Worm (Caenorhabditis elegans) whole organism, young adult: ENCODE results near the gene frpr-2.
A peak's percentile ranks its signal among the peaks of the same experiment; 100 is the strongest.

ENCODE experiments used
- F10E7.11 ChIP-seq: sonication (generic microtip); optimal IDR thresholded peaks from 2 replicates; lab custom pipeline; 2017; ENCODE audit warnings: mild to moderate bottlenecking, missing genetic modification characterization, moderate library complexity, missing compliant biosample characterization
- F22D6.2 ChIP-seq: sonication (generic microtip); optimal IDR thresholded peaks from 2 replicates; lab custom pipeline; 2016; ENCODE audit warnings: mild to moderate bottlenecking, missing genetic modification characterization, missing compliant biosample characterization
- F23B12.7 ChIP-seq: sonication (generic microtip); optimal IDR thresholded peaks from 2 replicates; lab custom pipeline; 2017; ENCODE audit warnings: missing genetic modification characterization, mild to moderate bottlenecking, missing compliant biosample characterization, antibody characterized with exemption, moderate library complexity; ENCODE audit not compliant: insufficient read depth
- F49E8.2 ChIP-seq: sonication (generic microtip); optimal IDR thresholded peaks from 3 replicates; lab custom pipeline; 2017; ENCODE audit warnings: missing genetic modification characterization, mild to moderate bottlenecking, missing compliant biosample characterization, antibody characterized with exemption, moderate library complexity; ENCODE audit not compliant: insufficient read depth
- F52B5.7 ChIP-seq: sonication (generic microtip); optimal IDR thresholded peaks from 2 replicates; lab custom pipeline; 2016; ENCODE audit warnings: mild to moderate bottlenecking, missing genetic modification characterization, missing compliant biosample characterization
- F55B11.4 ChIP-seq: sonication (generic microtip); optimal IDR thresholded peaks from 2 replicates; lab custom pipeline; 2016; ENCODE audit warnings: missing compliant biosample characterization, missing genetic modification characterization, borderline replicate concordance; ENCODE audit not compliant: insufficient read depth
- F57A8.1 ChIP-seq: fragments of 200-800 bp; sonication (Bioruptor generic); optimal IDR thresholded peaks from 2 replicates; lab custom pipeline; 2018; ENCODE audit warnings: mild to moderate bottlenecking, missing genetic modification characterization, moderate library complexity, missing compliant biosample characterization
- T07F8.4 ChIP-seq: sonication (generic microtip); optimal IDR thresholded peaks from 2 replicates; lab custom pipeline; 2016; ENCODE audit warnings: mild to moderate bottlenecking, missing genetic modification characterization, moderate library complexity, missing compliant biosample characterization
- attf-3 ChIP-seq: fragments of 200-800 bp; sonication (Bioruptor generic); conservative IDR thresholded peaks from 2 replicates; pipeline ENCODE4 v1.3.6; 2022; ENCODE audit warnings: missing genetic modification reagents, missing genetic modification characterization, missing compliant biosample characterization
- attf-5 ChIP-seq: fragments of 200-800 bp; sonication (Bioruptor generic); optimal IDR thresholded peaks from 2 replicates; lab custom pipeline; 2018; ENCODE audit warnings: mild to moderate bottlenecking, missing genetic modification characterization, missing compliant biosample characterization
- attf-6 ChIP-seq: fragments of 200-800 bp; sonication (Bioruptor generic); IDR thresholded peaks from 2 replicates; pipeline ENCODE4 v1.3.6; 2022; ENCODE audit warnings: missing genetic modification reagents, missing genetic modification characterization, missing compliant biosample characterization
- bed-1 ChIP-seq: fragments of 200-800 bp; sonication (Bioruptor generic); IDR thresholded peaks from 2 replicates; pipeline ENCODE4 v1.3.6; 2022; ENCODE audit warnings: missing genetic modification reagents, missing genetic modification characterization, missing compliant biosample characterization
- cebp-1 ChIP-seq, 2 experiments: fragments of 200-800 bp in 1 of 2; sonication (Bioruptor generic) in 1 of 2; sonication (generic microtip) in 1 of 2; IDR thresholded peaks in 1 of 2; optimal IDR thresholded peaks in 1 of 2; 2 replicates each; pipeline versions ENCODE4 v1.3.6 to Lab custom; 2017 to 2022; ENCODE audit warnings: missing compliant biosample characterization in 2 of 2, missing genetic modification characterization in 2 of 2, mild to moderate bottlenecking in 1 of 2, missing genetic modification reagents in 1 of 2, moderate library complexity in 1 of 2
- ceh-27 ChIP-seq: fragments of 200-800 bp; sonication (Bioruptor generic); optimal IDR thresholded peaks from 2 replicates; lab custom pipeline; 2018; ENCODE audit warnings: mild to moderate bottlenecking, missing genetic modification characterization, moderate library complexity, missing compliant biosample characterization
- ceh-91 ChIP-seq: fragments of 200-800 bp; sonication (Bioruptor generic); IDR thresholded peaks from 2 replicates; pipeline ENCODE4 v1.3.6; 2022; ENCODE audit warnings: missing genetic modification reagents, missing genetic modification characterization, missing compliant biosample characterization
- dox-1 ChIP-seq: fragments of 200-800 bp; sonication (Bioruptor generic); IDR thresholded peaks from 2 replicates; pipeline ENCODE4 v1.3.6; 2022; ENCODE audit warnings: missing genetic modification reagents, missing genetic modification characterization, missing compliant biosample characterization
- efl-1 ChIP-seq: fragments of 150-350 bp; optimal IDR thresholded peaks from 2 replicates; lab custom pipeline; 2014; ENCODE audit warnings: missing biosample characterization, missing genetic modification reagents, missing genetic modification characterization
- egl-18 ChIP-seq: fragments of 200-800 bp; sonication (Bioruptor generic); IDR thresholded peaks from 2 replicates; pipeline ENCODE4 v1.3.6; 2022; ENCODE audit warnings: missing genetic modification reagents, missing genetic modification characterization, missing compliant biosample characterization
- egrh-3 ChIP-seq: fragments of 200-800 bp; sonication (Bioruptor generic); IDR thresholded peaks from 2 replicates; pipeline ENCODE4 v1.3.6; 2022; ENCODE audit warnings: missing genetic modification reagents, missing genetic modification characterization, missing compliant biosample characterization
- hlh-12 ChIP-seq: sonication (generic microtip); optimal IDR thresholded peaks from 2 replicates; lab custom pipeline; 2016; ENCODE audit warnings: missing genetic modification characterization, missing compliant biosample characterization
- hsf-1 ChIP-seq: fragments of 200-800 bp; sonication (Bioruptor generic); IDR thresholded peaks from 2 replicates; pipeline ENCODE4 v1.3.6; 2022; ENCODE audit warnings: missing genetic modification reagents, missing genetic modification characterization, missing compliant biosample characterization
- let-607 ChIP-seq, 2 experiments: fragments of 200-800 bp in 1 of 2; sonication (Bioruptor generic) in 1 of 2; sonication (generic microtip) in 1 of 2; optimal IDR thresholded peaks; 2 replicates each; lab custom pipeline; 2016 to 2018; ENCODE audit warnings: mild to moderate bottlenecking in 2 of 2, missing compliant biosample characterization in 2 of 2, missing genetic modification characterization in 2 of 2, moderate library complexity in 2 of 2, missing genotype in 1 of 2
- lin-26 ChIP-seq: fragments of 200-800 bp; sonication (Bioruptor generic); IDR thresholded peaks from 2 replicates; pipeline ENCODE4 v1.3.6; 2022; ENCODE audit warnings: missing genetic modification reagents, missing genetic modification characterization, missing compliant biosample characterization
- madf-10 ChIP-seq: sonication (generic microtip); optimal IDR thresholded peaks from 2 replicates; lab custom pipeline; 2016; ENCODE audit warnings: mild to moderate bottlenecking, missing genetic modification characterization, missing compliant biosample characterization
- madf-6 ChIP-seq: fragments of 200-800 bp; sonication (Bioruptor generic); IDR thresholded peaks from 2 replicates; pipeline ENCODE4 v1.3.6; 2022; ENCODE audit warnings: missing genetic modification reagents, missing genetic modification characterization, missing compliant biosample characterization
- mcd-1 ChIP-seq: fragments of 200-800 bp; sonication (Bioruptor generic); IDR thresholded peaks from 2 replicates; pipeline ENCODE4 v1.3.6; 2022; ENCODE audit warnings: missing genetic modification reagents, missing genetic modification characterization, missing compliant biosample characterization
- mes-4 ChIP-seq: sonication (generic microtip); optimal IDR thresholded peaks from 2 replicates; lab custom pipeline; 2016; ENCODE audit warnings: missing genotype, missing genetic modification characterization, missing compliant biosample characterization
- mxl-1 ChIP-seq: sonication (generic microtip); optimal IDR thresholded peaks from 2 replicates; lab custom pipeline; 2016; ENCODE audit warnings: missing genetic modification characterization, missing compliant biosample characterization
- nfya-2 ChIP-seq: fragments of 200-800 bp; sonication (Bioruptor generic); IDR thresholded peaks from 2 replicates; pipeline ENCODE4 v1.3.6; 2022; ENCODE audit warnings: missing genetic modification reagents, missing genetic modification characterization, missing compliant biosample characterization
- nhr-80 ChIP-seq: sonication (generic microtip); optimal IDR thresholded peaks from 2 replicates; lab custom pipeline; 2016; ENCODE audit warnings: missing genetic modification characterization, missing compliant biosample characterization
- pha-4 ChIP-seq: fragments of 150-350 bp; sonication (generic microtip); optimal IDR thresholded peaks from 2 replicates; lab custom pipeline; 2014; ENCODE audit warnings: missing biosample characterization, missing genetic modification reagents, missing genetic modification characterization
- repo-1 ChIP-seq: sonication (generic microtip); optimal IDR thresholded peaks from 2 replicates; lab custom pipeline; 2017; ENCODE audit warnings: mild to moderate bottlenecking, missing genetic modification characterization, missing compliant biosample characterization
- rpc-1 ChIP-seq, 2 experiments: fragments of 150-350 bp in 1 of 2; sonication (generic microtip) in 1 of 2; optimal IDR thresholded peaks; 2 replicates each; lab custom pipeline; 2014 to 2018; ENCODE audit warnings: missing biosample characterization in 1 of 2, missing genetic modification characterization in 1 of 2, missing genetic modification reagents in 1 of 2, missing genotype in 1 of 2
- snpc-1.1 ChIP-seq: sonication (generic microtip); optimal IDR thresholded peaks from 2 replicates; lab custom pipeline; 2017; ENCODE audit warnings: missing genetic modification characterization, mild to moderate bottlenecking, missing compliant biosample characterization, antibody characterized with exemption, moderate library complexity, missing genotype, missing genetic modification reagents; ENCODE audit not compliant: insufficient read depth
- tlf-1 ChIP-seq: fragments of 200-800 bp; sonication (Bioruptor generic); optimal IDR thresholded peaks from 2 replicates; lab custom pipeline; 2018; ENCODE audit warnings: mild to moderate bottlenecking, missing genetic modification characterization, missing compliant biosample characterization
- unc-130 ChIP-seq: sonication (generic microtip); optimal IDR thresholded peaks from 2 replicates; lab custom pipeline; 2016; ENCODE audit warnings: missing genetic modification reagents, missing genetic modification characterization, missing compliant biosample characterization
- ztf-22 ChIP-seq: fragments of 200-800 bp; sonication (Bioruptor generic); optimal IDR thresholded peaks from 2 replicates; lab custom pipeline; 2018; ENCODE audit warnings: mild to moderate bottlenecking, missing genetic modification characterization, moderate library complexity, missing compliant biosample characterization
- ztf-25 ChIP-seq: fragments of 200-800 bp; sonication (Bioruptor generic); IDR thresholded peaks from 2 replicates; pipeline ENCODE4 v1.3.6; 2022; ENCODE audit warnings: missing genetic modification reagents, missing genetic modification characterization, missing compliant biosample characterization
- ztf-26 ChIP-seq: sonication (generic microtip); optimal IDR thresholded peaks from 2 replicates; lab custom pipeline; 2017; ENCODE audit warnings: missing genetic modification characterization, missing compliant biosample characterization
- ztf-28 ChIP-seq: fragments of 200-800 bp; sonication (Bioruptor generic); IDR thresholded peaks from 2 replicates; pipeline ENCODE4 v1.3.6; 2022; ENCODE audit warnings: missing genetic modification reagents, missing genetic modification characterization, missing compliant biosample characterization
- ztf-6 ChIP-seq: fragments of 200-800 bp; sonication (Bioruptor generic); IDR thresholded peaks from 2 replicates; pipeline ENCODE4 v1.3.6; 2022; ENCODE audit warnings: missing genetic modification reagents, missing genetic modification characterization, missing compliant biosample characterization

Gene frpr-2

ce11 chrX:12951175-12951574, 14.1 kb upstream of the frpr-2 start:
- TF ChIP-seq hlh-12 (tag; lab: Kevin White, UChicago): no peak
- TF ChIP-seq egrh-3 (GFP tag; lab: Robert Waterston, UW): no peak
- TF ChIP-seq mes-4: no peak

DNA sequence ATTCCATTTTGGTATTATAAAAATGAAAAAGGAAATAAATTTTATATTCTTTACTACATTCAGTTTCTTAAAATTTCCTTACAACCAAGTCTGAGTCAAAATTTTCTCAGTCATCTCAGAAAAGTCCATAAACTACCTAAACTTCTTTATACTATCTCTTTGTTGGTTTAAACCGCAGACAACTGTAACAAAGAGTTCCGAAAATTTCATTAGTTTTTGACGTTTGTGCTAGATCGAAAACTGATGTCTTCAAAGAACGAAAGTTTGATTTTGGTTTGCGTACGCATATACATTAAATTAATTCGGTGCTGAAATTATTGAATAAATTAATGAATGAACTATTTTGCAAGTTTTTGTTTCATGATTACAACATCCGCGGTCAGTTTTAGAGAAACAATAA, 6.4 kb upstream of the frpr-2 start:
- TF ChIP-seq F57A8.1 (GFP tag; lab: Kevin White, UChicago): no peak
- no peak for TF ChIP-seq attf-5 (GFP tag; lab: Kevin White, UChicago)
- TF ChIP-seq F23B12.7 (tag; lab: Kevin White, UChicago): no peak
- TF ChIP-seq mxl-1 (tag; lab: Kevin White, UChicago): no peak
- TF ChIP-seq pha-4 (tag; lab: Kevin White, UChicago): no peak
- TF ChIP-seq attf-3 (GFP tag; lab: Robert Waterston, UW): no peak
- no peak for TF ChIP-seq egl-18
- TF ChIP-seq nfya-2 (GFP tag; lab: Robert Waterston, UW): no peak
- TF ChIP-seq efl-1 (GFP tag; lab: Kevin White, UChicago): no peak
- no peak for TF ChIP-seq ceh-91 (GFP tag; lab: Robert Waterston, UW)
- TF ChIP-seq let-607 (tag; optimal IDR thresholded peaks at IDR 0.05; lab: Kevin White, UChicago): no peak
- TF ChIP-seq ztf-22 (GFP tag; lab: Kevin White, UChicago): no peak
- TF ChIP-seq ztf-26 (tag; lab: Kevin White, UChicago): no peak
- no peak for TF ChIP-seq F52B5.7 (tag; lab: Kevin White, UChicago)

DNA sequence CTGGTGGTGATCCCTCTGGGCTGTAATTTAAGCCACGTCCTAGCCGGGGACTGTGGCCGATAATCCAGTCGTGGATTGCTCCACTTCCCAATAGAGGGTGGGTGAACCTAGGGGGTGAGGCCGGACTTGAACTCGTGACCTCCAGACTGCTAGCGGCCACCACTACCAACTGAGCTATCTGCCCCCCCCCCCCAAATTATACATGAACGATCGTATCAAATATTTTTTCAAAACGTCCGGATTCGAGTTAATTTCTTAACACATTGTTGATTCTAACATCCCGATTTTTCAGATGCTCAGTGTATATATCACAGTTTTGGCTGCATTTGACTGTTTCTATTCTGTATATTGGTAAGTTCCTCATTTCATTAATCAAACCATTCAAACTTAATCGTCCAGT, 1.8 kb downstream of the frpr-2 start:
- TF ChIP-seq rpc-1 (optimal IDR thresholded peaks at IDR 0.05; lab: Kevin White, UChicago) (peak; percentile 3), rpc-1 (tag; optimal IDR thresholded peaks at IDR 0.05; lab: Kevin White, UChicago) (peak; percentile 56)
- TF ChIP-seq, all 124 proteins: peak for 1; not testable (repeated sequence) for 123

DNA sequence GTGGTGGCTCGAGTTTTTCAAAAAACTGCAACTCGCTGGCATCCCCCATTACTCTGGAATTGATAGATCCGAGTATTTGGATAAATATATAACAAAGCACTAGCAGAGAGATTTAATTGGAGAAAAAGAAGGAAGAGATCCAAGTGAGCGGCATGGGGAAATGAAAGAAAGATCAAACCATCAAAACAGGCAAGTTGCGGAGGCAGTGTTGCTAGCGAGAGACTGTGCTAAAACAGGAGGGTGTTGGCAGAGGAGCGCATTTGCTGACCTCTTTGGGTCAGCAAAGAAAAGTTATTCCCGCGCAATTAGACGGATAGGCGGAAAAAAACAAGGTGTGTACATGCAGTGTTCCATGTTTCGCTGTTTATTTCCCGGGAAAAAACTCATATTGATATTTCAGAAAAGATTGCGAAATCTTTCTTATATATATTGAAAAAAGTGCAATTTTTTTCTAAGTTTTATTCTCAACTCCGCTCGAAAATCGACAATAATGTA, 10.4 kb downstream of the frpr-2 start, which contains the start of gene ppk-3:
ppk-3 (minus strand) TSS at position 51 of the 495 bp plus-strand sequence.
- TF ChIP-seq unc-130 (GFP tag; lab: Kevin White, UChicago) (no peak), F10E7.11 (tag; lab: Kevin White, UChicago) (no peak), F49E8.2 (tag; lab: Kevin White, UChicago) (no peak), bed-1 (GFP tag; lab: Robert Waterston, UW) (no peak), rpc-1 (optimal IDR thresholded peaks at IDR 0.05; lab: Kevin White, UChicago) (no peak), rpc-1 (tag; optimal IDR thresholded peaks at IDR 0.05; lab: Kevin White, UChicago) (no peak), tlf-1 (GFP tag; lab: Kevin White, UChicago) (no peak), ztf-6 (0 out of 2 replicates have a peak, but pooled peaks have one; percentile 58), efl-1 (GFP tag; lab: Kevin White, UChicago) (peak; percentile 62), ztf-28 (GFP tag; lab: Robert Waterston, UW) (no peak), F55B11.4 (no peak), T07F8.4 (tag; lab: Kevin White, UChicago) (no peak), cebp-1 (GFP tag; IDR thresholded peaks at IDR 0.05; lab: Robert Waterston, UW) (peak; percentile 36; the same call in 1 of the 2 replicates), cebp-1 (tag; optimal IDR thresholded peaks at IDR 0.05; lab: Kevin White, UChicago) (peak; percentile 92), mcd-1 (GFP tag; lab: Robert Waterston, UW) (peak; percentile 97), ceh-27 (peak; percentile 37), ztf-25 (GFP tag; lab: Robert Waterston, UW) (no peak), madf-6 (peak; percentile 30; the same call in 1 of the 2 replicates), dox-1 (GFP tag; lab: Robert Waterston, UW) (peak; percentile 72), F23B12.7 (tag; lab: Kevin White, UChicago) (peak; percentile 15), lin-26 (GFP tag; lab: Robert Waterston, UW) (0 out of 2 replicates have a peak, but pooled peaks have one; percentile 56), nhr-80 (peak; percentile 22), attf-6 (GFP tag; lab: Robert Waterston, UW) (no peak), repo-1 (tag; lab: Kevin White, UChicago) (no peak), F52B5.7 (tag; lab: Kevin White, UChicago) (no peak), hsf-1 (GFP tag; lab: Robert Waterston, UW) (no peak), F22D6.2 (tag; lab: Kevin White, UChicago) (no peak), madf-10 (tag; lab: Kevin White, UChicago) (no peak), ceh-91 (GFP tag; lab: Robert Waterston, UW) (no peak), snpc-1.1 (tag; lab: Kevin White, UChicago) (no peak)
